Worm (Caenorhabditis elegans) whole organism, L1 larva: ENCODE results near the gene hic-1.

Experiments
- C16A3.4 ChIP-seq: fragments of 150-350 bp; optimal IDR thresholded peaks from 2 replicates; lab custom pipeline; 2014; ENCODE audit warnings: missing biosample characterization, missing genetic modification characterization
- Y116A8C.19 ChIP-seq: sonication (generic microtip); optimal IDR thresholded peaks from 2 replicates; lab custom pipeline; 2016; ENCODE audit warnings: missing compliant biosample characterization, missing genetic modification characterization, borderline replicate concordance
- alr-1 ChIP-seq: fragments of 200-800 bp; sonication (Bioruptor generic); optimal IDR thresholded peaks from 2 replicates; lab custom pipeline; 2018; ENCODE audit warnings: borderline replicate concordance, mild to moderate bottlenecking, missing genetic modification characterization, missing compliant biosample characterization
- aly-2 ChIP-seq: fragments of 150-350 bp; optimal IDR thresholded peaks from 2 replicates; lab custom pipeline; 2014; ENCODE audit warnings: missing biosample characterization, missing genetic modification characterization
- ama-1 ChIP-seq: fragments of 150-350 bp; optimal IDR thresholded peaks from 2 replicates; lab custom pipeline; 2014
- blmp-1 ChIP-seq: fragments of 150-350 bp; optimal IDR thresholded peaks from 2 replicates; lab custom pipeline; 2014; ENCODE audit warnings: missing biosample characterization, missing genetic modification characterization
- ceh-8 ChIP-seq: fragments of 200-800 bp; sonication (Bioruptor generic); optimal IDR thresholded peaks from 2 replicates; lab custom pipeline; 2018; ENCODE audit warnings: mild to moderate bottlenecking, missing genetic modification characterization, moderate library complexity, missing compliant biosample characterization
- ceh-82 ChIP-seq, 3 experiments: fragments of 150-350 bp in 1 of 3; sonication (generic microtip) in 2 of 3; optimal IDR thresholded peaks; 2 replicates each; lab custom pipeline; 2014 to 2017; ENCODE audit warnings: missing biosample characterization in 3 of 3, missing genetic modification characterization in 3 of 3
- ceh-90 ChIP-seq: sonication (generic microtip); optimal IDR thresholded peaks from 2 replicates; lab custom pipeline; 2016; ENCODE audit warnings: missing genetic modification characterization, missing compliant biosample characterization
- ces-1 ChIP-seq: fragments of 150-350 bp; optimal IDR thresholded peaks from 2 replicates; lab custom pipeline; 2014; ENCODE audit warnings: missing biosample characterization, missing genetic modification reagents, missing genetic modification characterization
- dsc-1 ChIP-seq: sonication (generic microtip); optimal IDR thresholded peaks from 2 replicates; lab custom pipeline; 2016; ENCODE audit warnings: mild to moderate bottlenecking, missing genetic modification characterization, missing compliant biosample characterization
- efl-3 ChIP-seq: fragments of 200-800 bp; sonication (Bioruptor generic); optimal IDR thresholded peaks from 2 replicates; lab custom pipeline; 2018; ENCODE audit warnings: mild to moderate bottlenecking, missing genetic modification characterization, missing compliant biosample characterization
- egl-27 ChIP-seq, 2 experiments: fragments of 150-350 bp in 1 of 2; sonication (generic microtip); optimal IDR thresholded peaks; 3 replicates each; lab custom pipeline; 2017 to 2018; ENCODE audit warnings: missing biosample characterization in 2 of 2, missing genetic modification characterization in 2 of 2, missing genetic modification reagents in 2 of 2
- elt-2 ChIP-seq: sonication (generic microtip); optimal IDR thresholded peaks from 2 replicates; lab custom pipeline; 2016; ENCODE audit warnings: missing genetic modification characterization, mild to moderate bottlenecking, inconsistent platforms, missing compliant biosample characterization, missing genetic modification reagents
- hlh-4 ChIP-seq: sonication (generic microtip); optimal IDR thresholded peaks from 2 replicates; lab custom pipeline; 2016; ENCODE audit warnings: mild to moderate bottlenecking, missing genetic modification characterization, missing compliant biosample characterization
- hpl-2 ChIP-seq: fragments of 150-350 bp; optimal IDR thresholded peaks from 2 replicates; lab custom pipeline; 2014; ENCODE audit warnings: missing biosample characterization, missing genetic modification reagents, missing genetic modification characterization
- jun-1 ChIP-seq: fragments of 150-350 bp; optimal IDR thresholded peaks from 2 replicates; lab custom pipeline; 2014; ENCODE audit warnings: missing biosample characterization, missing genetic modification reagents, missing genetic modification characterization
- lin-13 ChIP-seq: fragments of 150-350 bp; optimal IDR thresholded peaks from 2 replicates; lab custom pipeline; 2014; ENCODE audit warnings: missing biosample characterization, missing genetic modification reagents, missing genetic modification characterization
- lin-14 ChIP-seq: fragments of 200-800 bp; sonication (Bioruptor generic); optimal IDR thresholded peaks from 2 replicates; lab custom pipeline; 2018; ENCODE audit warnings: mild to moderate bottlenecking, missing genetic modification characterization, moderate library complexity, missing compliant biosample characterization
- lin-15B ChIP-seq: fragments of 150-350 bp; sonication (generic microtip); optimal IDR thresholded peaks from 3 replicates; lab custom pipeline; 2014; ENCODE audit warnings: missing biosample characterization, missing genetic modification characterization
- lin-35 ChIP-seq, 2 experiments: fragments of 150-350 bp; optimal IDR thresholded peaks; 2 replicates each; lab custom pipeline; 2014; ENCODE audit warnings: missing biosample characterization in 2 of 2, missing genetic modification characterization in 2 of 2, missing genetic modification reagents in 2 of 2
- lin-39 ChIP-seq: fragments of 150-350 bp; optimal IDR thresholded peaks from 2 replicates; lab custom pipeline; 2014; ENCODE audit warnings: missing biosample characterization, missing genetic modification reagents, missing genetic modification characterization
- lsy-2 ChIP-seq, 2 experiments: fragments of 150-350 bp; optimal IDR thresholded peaks; 2 replicates each; lab custom pipeline; 2014; ENCODE audit warnings: missing biosample characterization in 2 of 2, missing genetic modification characterization in 2 of 2
- mab-9 ChIP-seq: fragments of 200-800 bp; sonication (Bioruptor generic); IDR thresholded peaks from 2 replicates; pipeline ENCODE4 v1.3.6; 2022; ENCODE audit warnings: missing genetic modification reagents, missing genetic modification characterization, missing compliant biosample characterization
- mdl-1 ChIP-seq, 2 experiments: fragments of 150-350 bp; optimal IDR thresholded peaks; 2 replicates each; lab custom pipeline; 2014 to 2017; ENCODE audit warnings: missing biosample characterization in 2 of 2, missing genetic modification characterization in 2 of 2, inconsistent platforms in 1 of 2
- mef-2 ChIP-seq: fragments of 150-350 bp; optimal IDR thresholded peaks from 2 replicates; lab custom pipeline; 2014; ENCODE audit warnings: missing biosample characterization, missing genetic modification characterization
- mep-1 ChIP-seq: fragments of 150-350 bp; optimal IDR thresholded peaks from 2 replicates; lab custom pipeline; 2014; ENCODE audit warnings: missing biosample characterization, missing genetic modification characterization
- nhr-20 ChIP-seq: sonication (generic microtip); optimal IDR thresholded peaks from 2 replicates; lab custom pipeline; 2016; ENCODE audit warnings: mild to moderate bottlenecking, missing genetic modification characterization, missing compliant biosample characterization
- nhr-28 ChIP-seq: fragments of 150-350 bp; optimal IDR thresholded peaks from 2 replicates; lab custom pipeline; 2014; ENCODE audit warnings: missing biosample characterization, missing genetic modification characterization
- nhr-47 ChIP-seq: sonication (generic microtip); optimal IDR thresholded peaks from 2 replicates; lab custom pipeline; 2016; ENCODE audit warnings: mild to moderate bottlenecking, missing genetic modification characterization, moderate library complexity, missing compliant biosample characterization
- nhr-71 ChIP-seq: sonication (generic microtip); optimal IDR thresholded peaks from 2 replicates; lab custom pipeline; 2016; ENCODE audit warnings: mild to moderate bottlenecking, missing genetic modification characterization, moderate library complexity, missing compliant biosample characterization
- nhr-76 ChIP-seq: sonication (generic microtip); optimal IDR thresholded peaks from 2 replicates; lab custom pipeline; 2017; ENCODE audit warnings: missing biosample characterization, missing genetic modification characterization
- nhr-77 ChIP-seq: fragments of 150-350 bp; optimal IDR thresholded peaks from 2 replicates; lab custom pipeline; 2014; ENCODE audit warnings: missing biosample characterization, missing genetic modification characterization
- nhr-84 ChIP-seq: sonication (generic microtip); optimal IDR thresholded peaks from 2 replicates; lab custom pipeline; 2017; ENCODE audit warnings: missing biosample characterization, missing genetic modification characterization
- pag-3 ChIP-seq: sonication (generic microtip); optimal IDR thresholded peaks from 2 replicates; lab custom pipeline; 2017; ENCODE audit warnings: missing genetic modification characterization, mild to moderate bottlenecking, missing compliant biosample characterization, antibody characterized with exemption, borderline replicate concordance; ENCODE audit not compliant: insufficient read depth
- pax-3 ChIP-seq: fragments of 200-800 bp; sonication (Bioruptor generic); optimal IDR thresholded peaks from 2 replicates; lab custom pipeline; 2018; ENCODE audit warnings: mild to moderate bottlenecking, missing genetic modification characterization, moderate library complexity, missing compliant biosample characterization
- rnt-1 ChIP-seq: sonication (generic microtip); optimal IDR thresholded peaks from 2 replicates; lab custom pipeline; 2016; ENCODE audit warnings: mild to moderate bottlenecking, missing genetic modification characterization, moderate library complexity, missing compliant biosample characterization
- skn-1 ChIP-seq: fragments of 150-350 bp; optimal IDR thresholded peaks from 2 replicates; lab custom pipeline; 2014; ENCODE audit warnings: missing biosample characterization, missing genetic modification characterization
- snu-23 ChIP-seq: sonication (generic microtip); optimal IDR thresholded peaks from 2 replicates; lab custom pipeline; 2016; ENCODE audit warnings: missing genetic modification characterization, missing compliant biosample characterization
- swsn-7 ChIP-seq: sonication (generic microtip); optimal IDR thresholded peaks from 2 replicates; lab custom pipeline; 2016; ENCODE audit warnings: missing genetic modification characterization, missing compliant biosample characterization
- tbx-2 ChIP-seq: sonication (generic microtip); optimal IDR thresholded peaks from 2 replicates; lab custom pipeline; 2016; ENCODE audit warnings: missing genetic modification characterization, missing compliant biosample characterization
- unc-86 ChIP-seq: sonication (generic microtip); optimal IDR thresholded peaks from 2 replicates; lab custom pipeline; 2016; ENCODE audit warnings: missing genetic modification characterization, missing compliant biosample characterization
- unc-98 ChIP-seq: fragments of 200-800 bp; sonication (Bioruptor generic); IDR thresholded peaks from 2 replicates; pipeline ENCODE4 v1.3.6; 2022; ENCODE audit warnings: missing genetic modification characterization, missing compliant biosample characterization
- vab-15 ChIP-seq: sonication (generic microtip); optimal IDR thresholded peaks from 2 replicates; lab custom pipeline; 2017; ENCODE audit warnings: missing genotype, mild to moderate bottlenecking, missing genetic modification characterization, missing compliant biosample characterization
- zag-1 ChIP-seq: fragments of 150-350 bp; optimal IDR thresholded peaks from 2 replicates; lab custom pipeline; 2014; ENCODE audit warnings: missing biosample characterization, missing genetic modification characterization
- zip-4 ChIP-seq: fragments of 200-800 bp; sonication (Bioruptor generic); optimal IDR thresholded peaks from 2 replicates; lab custom pipeline; 2018; ENCODE audit warnings: mild to moderate bottlenecking, missing genetic modification characterization, moderate library complexity, missing compliant biosample characterization
- ztf-11 ChIP-seq, 2 experiments: sonication (generic microtip); optimal IDR thresholded peaks; 2 replicates each; lab custom pipeline; 2016 to 2017; ENCODE audit warnings: missing genetic modification characterization in 2 of 2, missing biosample characterization in 1 of 2, missing compliant biosample characterization in 1 of 2
- ztf-4 ChIP-seq: fragments of 150-350 bp; optimal IDR thresholded peaks from 2 replicates; lab custom pipeline; 2014; ENCODE audit warnings: missing biosample characterization, missing genetic modification characterization

hic-1 gene

ce11 chrX:6552806-6553337, 45.8 kb downstream of the hic-1 start, which contains the start of gene svh-2:
Gene svh-2 (plus strand): TSS chrX:6553287.
- TF ChIP-seq mdl-1 (tag; optimal IDR thresholded peaks at IDR 0.05; lab: Kevin White, UChicago) (no peak), zag-1 (tag; lab: Kevin White, UChicago) (no peak), lin-13 (no peak), unc-98 (GFP tag; lab: Robert Waterston, UW) (no peak), ama-1 (lab: Kevin White, UChicago) (no peak), tbx-2 (tag; lab: Kevin White, UChicago) (no peak), ztf-4 (no peak), mep-1 (tag; lab: Kevin White, UChicago) (no peak), nhr-47 (tag; lab: Kevin White, UChicago) (no peak), mab-9 (no peak), ztf-11 (tag; optimal IDR thresholded peaks at IDR 0.05; lab: Kevin White, UChicago) (no peak), lsy-2 (tag; optimal IDR thresholded peaks at IDR 0.05; lab: Kevin White, UChicago) (peak in 1 of 2 experiments; percentile 0), rnt-1 (tag; lab: Kevin White, UChicago) (peak; percentile 43), nhr-28 (tag; lab: Kevin White, UChicago) (no peak), lin-39 (tag; lab: Kevin White, UChicago) (no peak), dsc-1 (tag; lab: Kevin White, UChicago) (peak; percentile 41), elt-2 (no peak), lin-14 (GFP tag; lab: Kevin White, UChicago) (peak; percentile 50), lin-15B (tag; lab: Kevin White, UChicago) (no peak), nhr-84 (tag; lab: Kevin White, UChicago) (no peak), nhr-71 (peak; percentile 2), ceh-8 (GFP tag; lab: Kevin White, UChicago) (no peak), jun-1 (no peak), pag-3 (no peak), ceh-82 (tag; optimal IDR thresholded peaks at IDR 0.05; lab: Kevin White, UChicago) (peak in 1 of 3 experiments; percentile 3)

DNA sequence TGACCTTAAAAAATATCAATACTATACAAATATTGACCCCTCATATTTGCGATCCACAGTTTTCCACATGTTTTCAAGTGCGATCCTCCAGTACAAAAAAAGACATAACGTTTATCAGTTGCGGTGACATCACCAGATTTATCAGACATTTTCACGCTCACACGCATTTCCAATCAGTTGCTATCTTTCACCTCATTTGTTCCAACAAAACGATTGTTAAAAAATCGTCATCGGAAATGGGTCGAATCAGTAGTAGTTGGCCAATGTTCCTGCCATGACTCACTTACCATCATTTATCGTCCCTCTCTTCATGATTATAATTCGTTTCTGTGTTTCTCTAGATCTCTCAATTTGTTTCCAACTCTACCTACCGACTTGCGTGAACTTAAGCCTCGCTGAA, 47.0 kb downstream of the hic-1 start:
- TF ChIP-seq jun-1 (peak; percentile 1), nhr-20 (tag; lab: Kevin White, UChicago) (peak; percentile 6), elt-2 (peak; percentile 60), nhr-77 (tag; lab: Kevin White, UChicago) (no peak), lin-35 (GFP tag; optimal IDR thresholded peaks at IDR 0.05; lab: Kevin White, UChicago) (peak in 1 of 2 experiments; percentile 8)

DNA sequence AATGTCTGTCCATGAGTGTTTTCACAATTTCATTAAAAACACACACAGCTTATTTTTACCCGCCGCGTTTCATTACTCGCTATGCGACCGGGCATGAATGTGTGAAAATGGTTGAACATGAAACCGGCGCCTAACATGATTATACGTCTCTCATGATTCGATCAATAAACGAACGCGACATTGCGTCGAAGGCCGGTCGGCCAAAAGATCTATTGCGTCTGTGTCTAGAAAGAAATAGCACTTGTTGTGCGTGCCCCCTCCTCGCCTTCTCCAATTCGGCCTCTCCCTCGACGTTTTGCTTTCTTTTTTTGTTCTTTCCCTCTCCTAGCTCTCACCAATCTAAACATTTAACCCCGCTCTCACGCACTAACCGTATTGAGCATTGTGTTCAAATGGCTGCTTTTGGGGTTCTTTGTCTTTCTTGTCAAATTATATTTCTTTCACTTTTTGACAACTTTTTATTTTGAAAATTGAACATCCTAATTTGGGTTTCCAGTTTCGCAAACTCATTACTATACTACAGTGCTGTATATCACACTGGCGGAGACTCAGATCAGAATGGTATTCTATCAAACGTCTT, 47.5 kb downstream of the hic-1 start:
- TF ChIP-seq aly-2: no peak
- no peak for TF ChIP-seq rnt-1 (tag; lab: Kevin White, UChicago)
- no peak for TF ChIP-seq ztf-11 (tag; optimal IDR thresholded peaks at IDR 0.05; lab: Kevin White, UChicago)
- TF ChIP-seq vab-15: no peak
- no peak for TF ChIP-seq lsy-2 (tag; optimal IDR thresholded peaks at IDR 0.05; lab: Kevin White, UChicago)
- TF ChIP-seq ceh-90: no peak
- TF ChIP-seq unc-86 (tag; lab: Kevin White, UChicago): no peak
- no peak for TF ChIP-seq nhr-84 (tag; lab: Kevin White, UChicago)
- TF ChIP-seq C16A3.4 (tag; lab: Kevin White, UChicago): no peak
- TF ChIP-seq hlh-4 (tag; lab: Kevin White, UChicago): no peak
- no peak for TF ChIP-seq Y116A8C.19
- peak; percentile 9 for TF ChIP-seq nhr-71
- no peak for TF ChIP-seq efl-3 (GFP tag; lab: Kevin White, UChicago)
- no peak for TF ChIP-seq ces-1 (GFP tag; lab: Kevin White, UChicago)
- TF ChIP-seq mef-2 (tag; lab: Kevin White, UChicago): no peak
- no peak for TF ChIP-seq skn-1 (tag; lab: Kevin White, UChicago)
- no peak for TF ChIP-seq pax-3
- no peak for TF ChIP-seq alr-1 (tag; lab: Kevin White, UChicago)
- TF ChIP-seq snu-23 (GFP tag; lab: Kevin White, UChicago): peak; percentile 46
- TF ChIP-seq ceh-8 (GFP tag; lab: Kevin White, UChicago): no peak
- no peak for TF ChIP-seq nhr-76 (tag; lab: Kevin White, UChicago)
- TF ChIP-seq swsn-7: no peak
- TF ChIP-seq egl-27 (tag; optimal IDR thresholded peaks at IDR 0.05; lab: Kevin White, UChicago): no peak
- TF ChIP-seq lin-39 (tag; lab: Kevin White, UChicago): no peak
- no peak for TF ChIP-seq zip-4
- no peak for TF ChIP-seq hpl-2 (GFP tag; lab: Kevin White, UChicago)
- peak; percentile 50 for TF ChIP-seq blmp-1 (tag; lab: Kevin White, UChicago)
- TF ChIP-seq mep-1 (tag; lab: Kevin White, UChicago): no peak
